Worm (Caenorhabditis elegans): ENCODE results near the gene M05D6.3.

- TF ChIP-seq ama-1 (optimal IDR thresholded peaks at IDR 0.05): no peak
- TF ChIP-seq flt-1 (GFP tag; IDR thresholded peaks at IDR 0.05): no peak
- TF ChIP-seq B0310.2 (tag; optimal IDR thresholded peaks at IDR 0.05): no peak
Measured at ce11 chrII:8464448-8464898, 11.1 kb upstream of the M05D6.3 start, which contains the start of gene fars-3.
